Fruit fly (Drosophila melanogaster): ENCODE data around the gene mtgo.

mtgo gene

DNA sequence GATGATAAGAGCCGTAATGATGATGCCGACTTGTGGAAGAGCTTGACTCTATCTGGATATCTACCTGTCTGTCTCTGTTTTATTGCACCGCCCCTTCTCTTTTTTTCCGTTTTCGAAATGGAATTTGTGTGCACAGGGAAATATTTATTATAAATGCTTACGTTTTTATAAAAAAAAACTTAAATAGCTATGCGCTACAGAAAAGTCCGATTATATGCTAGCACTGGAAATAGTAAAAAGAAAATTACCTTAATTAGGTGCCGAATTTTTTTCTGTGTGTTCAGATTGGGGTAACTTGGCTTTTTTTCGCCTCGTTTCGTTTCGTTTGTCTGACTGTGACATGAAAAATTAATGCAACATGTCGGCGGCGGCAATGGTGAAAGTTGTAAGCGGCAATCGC, 47.1 kb downstream of the mtgo start (continued):
- TF ChIP-seq spab (GFP tag; optimal IDR thresholded peaks at IDR 0.05) (peak; percentile 79), Lpt (GFP tag; optimal IDR thresholded peaks at IDR 0.05) (peak; percentile 81), CG6792 (GFP tag; optimal IDR thresholded peaks at IDR 0.05) (peak; percentile 90), Eip93F (GFP tag; optimal IDR thresholded peaks at IDR 0.05) (no peak), CG32006 (GFP tag; optimal IDR thresholded peaks at IDR 0.05) (peak; percentile 93), Hr4 (GFP tag; optimal IDR thresholded peaks at IDR 0.05) (peak; percentile 92), Ets96B (tag; optimal IDR thresholded peaks at IDR 0.05) (peak; percentile 69), cyc (GFP tag; optimal IDR thresholded peaks at IDR 0.05) (peak; percentile 68), dac (GFP tag; optimal IDR thresholded peaks at IDR 0.05) (peak; percentile 75), Hr39 (GFP tag; optimal IDR thresholded peaks at IDR 0.05) (peak; percentile 66), CG34406 (GFP tag; optimal IDR thresholded peaks at IDR 0.05) (peak; percentile 76), fd59A (GFP tag; optimal IDR thresholded peaks at IDR 0.05) (peak; percentile 65), OdsH (GFP tag; optimal IDR thresholded peaks at IDR 0.05) (peak; percentile 88), salr (GFP tag; optimal IDR thresholded peaks at IDR 0.05) (peak; percentile 43 to 61), CG8632 (GFP tag; optimal IDR thresholded peaks at IDR 0.05) (peak; percentile 87)

DNA sequence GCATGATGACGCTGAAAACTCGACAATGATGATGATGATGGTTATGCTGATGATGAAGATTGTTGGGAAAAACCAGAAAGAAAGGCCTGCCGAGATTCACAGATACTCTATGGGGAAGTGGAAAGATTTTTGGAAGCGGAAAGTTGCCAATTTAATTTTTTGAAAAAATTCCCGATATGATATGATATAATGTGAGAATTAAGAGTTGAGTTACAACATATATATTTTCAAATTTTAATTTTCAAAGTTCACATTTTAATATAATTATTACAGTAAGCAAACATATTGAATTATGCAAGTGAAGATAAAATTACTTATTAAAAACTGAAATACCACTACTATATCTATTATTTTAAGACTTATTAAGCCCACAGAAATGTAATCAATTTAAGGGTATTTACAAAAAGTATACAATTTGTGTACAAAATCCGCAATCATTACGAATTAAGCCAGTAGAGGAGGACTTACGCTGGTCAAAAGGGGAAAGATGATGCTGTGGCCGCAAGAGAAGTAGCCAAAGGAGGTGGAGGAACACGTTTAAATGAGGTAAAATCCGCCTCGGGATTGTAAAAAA, 49.2 kb downstream of the mtgo start:
- TF ChIP-seq CG10669 (GFP tag; optimal IDR thresholded peaks at IDR 0.05), result peak; percentile 20
- peak; percentile 29 for TF ChIP-seq fd59A (GFP tag; optimal IDR thresholded peaks at IDR 0.05)
- peak; percentile 57 for TF ChIP-seq esn (GFP tag; optimal IDR thresholded peaks at IDR 0.05)
- TF ChIP-seq vri (GFP tag; optimal IDR thresholded peaks at IDR 0.05), result no peak
- TF ChIP-seq CG32006 (GFP tag; optimal IDR thresholded peaks at IDR 0.05), result peak; percentile 83
- peak; percentile 51 for TF ChIP-seq CG8319 (GFP tag; optimal IDR thresholded peaks at IDR 0.05)
- TF ChIP-seq CG9139 (GFP tag; optimal IDR thresholded peaks at IDR 0.05), result no peak
- no peak for TF ChIP-seq Lpt (GFP tag; optimal IDR thresholded peaks at IDR 0.05)
- peak; percentile 63 for TF ChIP-seq Eip75B (GFP tag; optimal IDR thresholded peaks at IDR 0.05)
- TF ChIP-seq CG11902 (GFP tag; optimal IDR thresholded peaks at IDR 0.05), result peak; percentile 24
- TF ChIP-seq Blimp-1 (GFP tag; optimal IDR thresholded peaks at IDR 0.05), result no peak
- peak; percentile 40 for TF ChIP-seq Hr4 (GFP tag; optimal IDR thresholded peaks at IDR 0.05)
- no peak for TF ChIP-seq Sox14 (GFP tag; optimal IDR thresholded peaks at IDR 0.05)
- peak; percentile 66 for TF ChIP-seq CG10631 (GFP tag; optimal IDR thresholded peaks at IDR 0.05)
- TF ChIP-seq CG11294 (GFP tag; IDR thresholded peaks at IDR 0.05), result no peak
- peak; percentile 47 for TF ChIP-seq CG6276 (GFP tag; optimal IDR thresholded peaks at IDR 0.05)
- no peak for TF ChIP-seq fkh (GFP tag; optimal IDR thresholded peaks at IDR 0.05)
- TF ChIP-seq svp (GFP tag), result peak; percentile 75
- TF ChIP-seq CG31627 (GFP tag; optimal IDR thresholded peaks at IDR 0.05), result peak; percentile 18
- TF ChIP-seq dac (GFP tag; optimal IDR thresholded peaks at IDR 0.05), result no peak
- TF ChIP-seq Ets21C (GFP tag; optimal IDR thresholded peaks at IDR 0.05), result no peak
- TF ChIP-seq CG6163 (GFP tag; IDR thresholded peaks at IDR 0.05), result no peak
- TF ChIP-seq Smox (GFP tag; optimal IDR thresholded peaks at IDR 0.05), result peak; percentile 46
- TF ChIP-seq CG6854 (GFP tag; optimal IDR thresholded peaks at IDR 0.05), result no peak
- peak; percentile 5 for TF ChIP-seq lz (GFP tag; optimal IDR thresholded peaks at IDR 0.05)
- TF ChIP-seq Eip78C (GFP tag), result peak; percentile 91
- 0 out of 3 replicates have a peak, but pooled peaks have one; percentile 41 for TF ChIP-seq eg (GFP tag; IDR thresholded peaks at IDR 0.05)
- peak in 1 of 2 experiments; percentile 75 for TF ChIP-seq salr (GFP tag; optimal IDR thresholded peaks at IDR 0.05)
- peak; percentile 51 for TF ChIP-seq CG6792 (GFP tag; optimal IDR thresholded peaks at IDR 0.05)
- no peak for TF ChIP-seq CG7368 (GFP tag; optimal IDR thresholded peaks at IDR 0.05)
- peak; percentile 60; the same call in 2 of the 3 replicates for TF ChIP-seq CG8119 (GFP tag; IDR thresholded peaks at IDR 0.05)
- TF ChIP-seq CG3919 (GFP tag; optimal IDR thresholded peaks at IDR 0.05), result peak; percentile 65
- TF ChIP-seq Eip93F (GFP tag; optimal IDR thresholded peaks at IDR 0.05), result no peak
- TF ChIP-seq cyc (GFP tag; optimal IDR thresholded peaks at IDR 0.05), result no peak
- peak; percentile 47 for TF ChIP-seq Met (GFP tag; optimal IDR thresholded peaks at IDR 0.05)
- peak; percentile 19 to 53 for TF ChIP-seq ss (GFP tag; optimal IDR thresholded peaks at IDR 0.05)
- peak; percentile 33 for TF ChIP-seq spab (GFP tag; optimal IDR thresholded peaks at IDR 0.05)
- peak; percentile 66 for TF ChIP-seq CG3032 (tag; optimal IDR thresholded peaks at IDR 0.05)
- TF ChIP-seq fd85E (GFP tag; optimal IDR thresholded peaks at IDR 0.05), result no peak
- no peak for TF ChIP-seq Sox15 (GFP tag; optimal IDR thresholded peaks at IDR 0.05)
- TF ChIP-seq CG11762 (GFP tag; optimal IDR thresholded peaks at IDR 0.05; ENCODE audit: insufficient read depth), result peak; percentile 56
- peak; percentile 35 for TF ChIP-seq CG6808 (GFP tag; optimal IDR thresholded peaks at IDR 0.05)
- TF ChIP-seq Sox102F (GFP tag; optimal IDR thresholded peaks at IDR 0.05), result peak; percentile 8

All from whole organism, prepupa.